Worm (Caenorhabditis elegans) whole organism, midembryonic: ENCODE results near the gene F49E12.12.

Experiments used
- T22C8.4 ChIP-seq: fragments of 200-800 bp; sonication (Bioruptor generic); IDR thresholded peaks from 2 replicates; pipeline ENCODE4 v1.3.6; 2022; ENCODE audit warnings: missing genetic modification characterization, missing compliant biosample characterization
- cog-1 ChIP-seq: sonication (generic microtip); optimal IDR thresholded peaks from 2 replicates; lab custom pipeline; 2016; ENCODE audit warnings: missing genetic modification characterization, missing compliant biosample characterization
- flt-1 ChIP-seq: fragments of 200-800 bp; sonication (Bioruptor generic); IDR thresholded peaks from 2 replicates; pipeline ENCODE4 v1.3.6; 2022; ENCODE audit warnings: missing genetic modification characterization, missing compliant biosample characterization
- klf-2 ChIP-seq: fragments of 200-800 bp; sonication (Bioruptor generic); conservative IDR thresholded peaks from 2 replicates; pipeline ENCODE4 v1.3.6; 2022; ENCODE audit warnings: missing genetic modification reagents, missing genetic modification characterization, missing compliant biosample characterization
- med-1 ChIP-seq: sonication (generic microtip); optimal IDR thresholded peaks from 2 replicates; lab custom pipeline; 2017; ENCODE audit warnings: missing genetic modification characterization, mild to moderate bottlenecking, missing compliant biosample characterization, antibody characterized with exemption, missing genetic modification reagents; ENCODE audit not compliant: insufficient read depth
- ref-1 ChIP-seq: fragments of 200-800 bp; sonication (Bioruptor generic); conservative IDR thresholded peaks from 2 replicates; pipeline ENCODE4 v1.3.6; 2022; ENCODE audit warnings: missing genetic modification reagents, missing genetic modification characterization, missing compliant biosample characterization
- tab-1 ChIP-seq: fragments of 200-800 bp; sonication (Bioruptor generic); IDR thresholded peaks from 2 replicates; pipeline ENCODE4 v1.3.6; 2022; ENCODE audit warnings: missing genetic modification characterization, missing compliant biosample characterization
- ztf-23 ChIP-seq: fragments of 200-800 bp; sonication (Bioruptor generic); IDR thresholded peaks from 2 replicates; pipeline ENCODE4 v1.3.6; 2022; ENCODE audit warnings: missing genetic modification reagents, missing genetic modification characterization, missing compliant biosample characterization
- ztf-29 ChIP-seq: fragments of 200-800 bp; sonication (Bioruptor generic); IDR thresholded peaks from 2 replicates; pipeline ENCODE4 v1.3.6; 2022; ENCODE audit warnings: missing genetic modification reagents, missing genetic modification characterization, missing compliant biosample characterization

The F49E12.12 gene

ce11 chrII:8428758-8428946, 47.4 kb downstream of the F49E12.12 start, which contains the start of gene F14E5.2:
F14E5.2 (minus strand) TSS chrII:8428858.
- no peak for TF ChIP-seq klf-2 (GFP tag; lab: Robert Waterston, UW)
- no peak for TF ChIP-seq ztf-23
- no peak for TF ChIP-seq ztf-29 (GFP tag; lab: Robert Waterston, UW)
- no peak for TF ChIP-seq ref-1
- no peak for TF ChIP-seq med-1
- no peak for TF ChIP-seq flt-1
- TF ChIP-seq T22C8.4, result no peak
- TF ChIP-seq tab-1, result no peak
- no peak for TF ChIP-seq cog-1 (tag; lab: Kevin White, UChicago)

DNA sequence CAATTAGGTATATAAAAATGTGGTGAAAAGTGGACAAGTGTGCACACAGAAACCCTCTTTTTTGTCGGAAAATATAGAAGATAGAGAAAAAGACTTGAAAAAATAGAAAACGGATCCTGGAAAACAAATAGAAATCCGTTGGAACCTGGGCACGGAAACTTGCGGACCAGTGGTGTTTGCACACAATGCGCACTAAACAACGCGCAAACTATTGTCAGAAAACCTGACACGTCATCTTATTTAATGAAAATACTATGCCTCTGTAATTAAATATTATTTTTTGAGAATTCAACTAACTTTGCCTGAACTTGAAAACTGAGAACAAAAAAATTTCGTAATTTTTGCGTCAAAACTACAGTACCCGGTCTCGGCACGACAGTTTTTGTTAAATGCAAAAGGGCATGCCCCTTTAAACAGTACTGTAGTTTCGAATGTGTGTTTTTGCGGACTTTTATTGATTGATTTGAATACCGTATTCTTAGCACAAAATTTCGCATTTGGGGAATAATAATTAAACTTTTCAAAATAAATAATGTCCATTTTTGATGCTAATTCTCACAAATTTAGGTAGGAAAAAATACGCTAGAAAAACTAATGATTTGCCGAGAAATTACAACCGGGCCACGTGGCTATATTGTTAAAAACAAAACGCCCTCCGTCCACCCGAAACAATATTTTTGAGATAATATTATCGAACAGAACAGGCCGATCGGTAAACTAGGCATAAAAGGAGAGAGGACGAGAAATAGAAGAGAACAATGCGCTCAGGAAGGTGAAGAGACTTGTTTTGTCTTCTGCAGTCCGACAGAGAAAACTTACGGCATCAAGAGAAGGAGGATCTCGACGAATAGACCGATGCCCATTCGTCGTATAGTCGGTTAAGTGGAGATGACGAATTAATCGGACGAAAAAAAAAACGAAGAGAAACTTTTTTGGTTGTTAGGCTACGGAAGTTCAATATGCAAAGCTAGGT, 47.9 kb downstream of the F49E12.12 start:
- TF ChIP-seq flt-1 (no peak), ztf-29 (GFP tag; lab: Robert Waterston, UW) (no peak), ztf-23 (no peak), tab-1 (no peak), cog-1 (tag; lab: Kevin White, UChicago) (no peak), med-1 (no peak), T22C8.4 (no peak), klf-2 (GFP tag; lab: Robert Waterston, UW) (no peak), ref-1 (no peak)

- no peak for TF ChIP-seq ztf-29 (GFP tag; lab: Robert Waterston, UW)
- no peak for TF ChIP-seq med-1
- no peak for TF ChIP-seq ref-1
- no peak for TF ChIP-seq klf-2 (GFP tag; lab: Robert Waterston, UW)
- no peak for TF ChIP-seq ztf-23
- TF ChIP-seq tab-1, result no peak
- no peak for TF ChIP-seq T22C8.4
- TF ChIP-seq cog-1 (tag; lab: Kevin White, UChicago), result no peak
- TF ChIP-seq flt-1, result no peak
These were observed 50.7 kb downstream of the F49E12.12 start, which contains the start of gene acp-2 for ce11 chrII:8431954-8432353. acp-2 (minus strand) TSS chrII:8432054.
